Fruit fly (Drosophila melanogaster) whole organism, embryonic: ENCODE measurements around the gene CG16953.

Experiments used
- BEAF-32 ChIP-seq: fragments of 200-800 bp; sonication (Bioruptor generic); optimal IDR thresholded peaks from 3 replicates; lab custom pipeline; 2017; ENCODE audit warnings: missing biosample characterization, missing genetic modification characterization, mild to moderate bottlenecking, moderate library complexity, missing genetic modification reagents
- CG10321 ChIP-seq: fragments of 200-800 bp; sonication (Bioruptor generic); IDR thresholded peaks from 2 replicates; pipeline ENCODE4 v1.3.6; 2022; ENCODE audit warnings: missing biosample characterization, missing genetic modification characterization
- CG12104 ChIP-seq: fragments of 200-800 bp; sonication (Bioruptor generic); optimal IDR thresholded peaks from 3 replicates; lab custom pipeline; 2016; ENCODE audit warnings: missing biosample characterization, missing genetic modification characterization
- CG12659 ChIP-seq: fragments of 200-800 bp; sonication (Bioruptor generic); optimal IDR thresholded peaks from 3 replicates; lab custom pipeline; 2017; ENCODE audit warnings: mild to moderate bottlenecking, missing biosample characterization, missing genetic modification reagents, missing genetic modification characterization
- CG16813 ChIP-seq: fragments of 200-800 bp; sonication (Bioruptor generic); IDR thresholded peaks from 3 replicates; pipeline ENCODE4 v1.3.6; 2022; ENCODE audit warnings: missing biosample characterization, missing genetic modification characterization; ENCODE audit not compliant: partially characterized antibody
- CG17359 ChIP-seq: fragments of 200-800 bp; sonication (Bioruptor generic); optimal IDR thresholded peaks from 3 replicates; lab custom pipeline; 2018; ENCODE audit warnings: missing biosample characterization, mild to moderate bottlenecking, missing genetic modification characterization, moderate library complexity
- CG17829 ChIP-seq: fragments of 200-800 bp; optimal IDR thresholded peaks from 2 replicates; lab custom pipeline; 2019; ENCODE audit warnings: missing biosample characterization, mild to moderate bottlenecking, missing genetic modification characterization, moderate library complexity
- CG18262 ChIP-seq: fragments of 200-800 bp; optimal IDR thresholded peaks from 3 replicates; lab custom pipeline; 2019; ENCODE audit warnings: missing biosample characterization, mild to moderate bottlenecking, missing genetic modification characterization, moderate library complexity
- CG18476 ChIP-seq: fragments of 200-800 bp; sonication (Bioruptor generic); optimal IDR thresholded peaks from 2 replicates; lab custom pipeline; 2016; ENCODE audit warnings: missing biosample characterization, mild to moderate bottlenecking, missing genetic modification characterization
- CG32532 ChIP-seq: fragments of 200-800 bp; sonication (Bioruptor generic); IDR thresholded peaks from 2 replicates; pipeline ENCODE4 v1.3.6; 2022; ENCODE audit warnings: missing biosample characterization, missing genetic modification characterization
- CG6254 ChIP-seq: fragments of 200-800 bp; sonication (Bioruptor generic); optimal IDR thresholded peaks from 3 replicates; lab custom pipeline; 2017; ENCODE audit warnings: mild to moderate bottlenecking, missing biosample characterization, missing genetic modification reagents, missing genetic modification characterization
- CG6683 ChIP-seq: fragments of 200-800 bp; sonication (Bioruptor generic); optimal IDR thresholded peaks from 2 replicates; lab custom pipeline; 2017; ENCODE audit warnings: missing biosample characterization, mild to moderate bottlenecking, missing genetic modification characterization, missing genetic modification reagents
- CG6689 ChIP-seq: fragments of 200-800 bp; sonication (Bioruptor generic); IDR thresholded peaks from 2 replicates; pipeline ENCODE4 v1.3.6; 2022; ENCODE audit warnings: missing biosample characterization, missing genetic modification characterization
- CG6791 ChIP-seq: fragments of 200-800 bp; sonication (Bioruptor generic); IDR thresholded peaks from 3 replicates; pipeline ENCODE4 v1.3.6; 2022; ENCODE audit warnings: missing biosample characterization, missing genetic modification characterization; ENCODE audit not compliant: partially characterized antibody
- CG6813 ChIP-seq: fragments of 200-800 bp; sonication (Bioruptor generic); optimal IDR thresholded peaks from 2 replicates; lab custom pipeline; 2017; ENCODE audit warnings: missing biosample characterization, missing genetic modification characterization, mild to moderate bottlenecking, moderate library complexity, missing genetic modification reagents
- CG8290 ChIP-seq, 3 experiments: fragments of 200-800 bp; sonication (Bioruptor generic); optimal IDR thresholded peaks; 2 replicates each; lab custom pipeline; 2016 to 2019; ENCODE audit warnings: missing biosample characterization in 3 of 3, missing genetic modification characterization in 3 of 3, mild to moderate bottlenecking in 2 of 3, moderate library complexity in 1 of 3
- CG9437 ChIP-seq: fragments of 200-800 bp; sonication (Bioruptor generic); optimal IDR thresholded peaks from 2 replicates; lab custom pipeline; 2018; ENCODE audit warnings: missing biosample characterization, mild to moderate bottlenecking, missing genetic modification characterization
- CG9727 ChIP-seq: fragments of 200-800 bp; sonication (Bioruptor generic); optimal IDR thresholded peaks from 3 replicates; lab custom pipeline; 2017; ENCODE audit warnings: missing biosample characterization, mild to moderate bottlenecking, missing genetic modification characterization
- CTCF ChIP-seq: fragments of 200-800 bp; sonication (Bioruptor generic); optimal IDR thresholded peaks from 2 replicates; lab custom pipeline; 2017; ENCODE audit warnings: missing biosample characterization, mild to moderate bottlenecking, missing genetic modification characterization, moderate library complexity
- CrebB ChIP-seq: fragments of 200-800 bp; sonication (Bioruptor generic); optimal IDR thresholded peaks from 3 replicates; lab custom pipeline; 2018; ENCODE audit warnings: missing biosample characterization, mild to moderate bottlenecking, missing genetic modification characterization
- D19B ChIP-seq: fragments of 200-800 bp; sonication (Bioruptor generic); optimal IDR thresholded peaks from 2 replicates; lab custom pipeline; 2017; ENCODE audit warnings: missing biosample characterization, mild to moderate bottlenecking, missing genetic modification characterization
- Deaf1 ChIP-seq: fragments of 200-800 bp; optimal IDR thresholded peaks from 3 replicates; lab custom pipeline; 2019; ENCODE audit warnings: missing biosample characterization, mild to moderate bottlenecking, missing genetic modification characterization, moderate library complexity
- Fer1 ChIP-seq: fragments of 200-800 bp; sonication (Bioruptor generic); optimal IDR thresholded peaks from 2 replicates; lab custom pipeline; 2017; ENCODE audit warnings: missing biosample characterization, mild to moderate bottlenecking, missing genetic modification characterization
- Fer2 ChIP-seq: fragments of 200-800 bp; sonication (Bioruptor generic); optimal IDR thresholded peaks from 2 replicates; lab custom pipeline; 2018; ENCODE audit warnings: missing biosample characterization, mild to moderate bottlenecking, missing genetic modification characterization, moderate library complexity
- HmgZ ChIP-seq: fragments of 200-800 bp; sonication (Bioruptor generic); optimal IDR thresholded peaks from 2 replicates; lab custom pipeline; 2018; ENCODE audit warnings: missing biosample characterization, mild to moderate bottlenecking, missing genetic modification characterization
- Jarid2 ChIP-seq: fragments of 200-800 bp; sonication (Bioruptor generic); optimal IDR thresholded peaks from 3 replicates; lab custom pipeline; 2017; ENCODE audit warnings: mild to moderate bottlenecking, missing biosample characterization, missing genetic modification reagents, missing genetic modification characterization
- Kr ChIP-seq: fragments of 200-800 bp; sonication (Bioruptor generic); optimal IDR thresholded peaks from 2 replicates; lab custom pipeline; 2017; ENCODE audit warnings: missing biosample characterization, mild to moderate bottlenecking, missing genetic modification characterization
- MESR4 ChIP-seq: fragments of 200-800 bp; sonication (Bioruptor generic); optimal IDR thresholded peaks from 2 replicates; lab custom pipeline; 2018; ENCODE audit warnings: missing biosample characterization, mild to moderate bottlenecking, missing genetic modification characterization, moderate library complexity
- NC2β ChIP-seq: fragments of 200-800 bp; sonication (Bioruptor generic); optimal IDR thresholded peaks from 2 replicates; lab custom pipeline; 2016; ENCODE audit warnings: missing biosample characterization, missing genetic modification characterization
- Neu2 ChIP-seq: fragments of 200-800 bp; sonication (Bioruptor generic); optimal IDR thresholded peaks from 3 replicates; lab custom pipeline; 2016; ENCODE audit warnings: missing biosample characterization, missing genetic modification characterization, borderline replicate concordance
- Side ChIP-seq: fragments of 200-800 bp; sonication (Bioruptor generic); optimal IDR thresholded peaks from 2 replicates; lab custom pipeline; 2016; ENCODE audit warnings: missing biosample characterization, missing genetic modification characterization
- Stat92E ChIP-seq, 3 experiments: fragments of >200 bp in 2 of 3; fragments of 200-800 bp in 1 of 3; sonication (Bioruptor generic) in 1 of 3; optimal IDR thresholded peaks; 2 replicates each; lab custom pipeline; 2017 to 2019; ENCODE audit warnings: missing biosample characterization in 3 of 3, missing genetic modification characterization in 3 of 3, mild to moderate bottlenecking in 1 of 3, moderate library complexity in 1 of 3
- bbx ChIP-seq: fragments of 200-800 bp; sonication (Bioruptor generic); IDR thresholded peaks from 2 replicates; pipeline ENCODE4 v1.3.6; 2022; ENCODE audit warnings: missing biosample characterization, missing genetic modification characterization; ENCODE audit not compliant: partially characterized antibody
- chinmo ChIP-seq: fragments of 200-800 bp; sonication (Bioruptor generic); IDR thresholded peaks from 4 replicates; pipeline ENCODE4 v1.3.6; 2022; ENCODE audit warnings: missing biosample characterization, missing genetic modification characterization; ENCODE audit not compliant: partially characterized antibody
- fru ChIP-seq: fragments of >200 bp; optimal IDR thresholded peaks from 2 replicates; lab custom pipeline; 2017
- h ChIP-seq: fragments of >200 bp; optimal IDR thresholded peaks from 2 replicates; lab custom pipeline; 2017
- her ChIP-seq: fragments of 200-800 bp; sonication (Bioruptor generic); optimal IDR thresholded peaks from 2 replicates; lab custom pipeline; 2016; ENCODE audit warnings: missing biosample characterization, missing genetic modification characterization
- lov ChIP-seq, 2 experiments: fragments of 200-800 bp in 1 of 2; fragments of >200 bp in 1 of 2; sonication (Bioruptor generic) in 1 of 2; IDR thresholded peaks in 1 of 2; optimal IDR thresholded peaks in 1 of 2; 2 replicates in 1 of 2; 3 replicates in 1 of 2; pipeline versions ENCODE4 v1.3.6 to Lab custom; 2017 to 2022; ENCODE audit warnings: missing biosample characterization in 1 of 2, missing genetic modification characterization in 1 of 2
- mld ChIP-seq: fragments of 200-800 bp; sonication (Bioruptor generic); IDR thresholded peaks from 3 replicates; pipeline ENCODE4 v1.3.6; 2022; ENCODE audit warnings: missing biosample characterization, missing genetic modification characterization; ENCODE audit not compliant: partially characterized antibody
- nerfin-2 ChIP-seq: fragments of 200-800 bp; sonication (Bioruptor generic); IDR thresholded peaks from 2 replicates; pipeline ENCODE4 v1.3.6; 2022; ENCODE audit warnings: missing biosample characterization, missing genetic modification characterization; ENCODE audit not compliant: partially characterized antibody
- onecut ChIP-seq: fragments of 200-800 bp; sonication (Bioruptor generic); IDR thresholded peaks from 2 replicates; pipeline ENCODE4 v1.3.6; 2022; ENCODE audit warnings: missing biosample characterization, missing genetic modification characterization
- p53 ChIP-seq: fragments of 200-800 bp; sonication (Bioruptor generic); optimal IDR thresholded peaks from 2 replicates; lab custom pipeline; 2016; ENCODE audit warnings: missing biosample characterization, missing genetic modification characterization
- pfk ChIP-seq: fragments of 200-800 bp; sonication (Bioruptor generic); optimal IDR thresholded peaks from 2 replicates; lab custom pipeline; 2018; ENCODE audit warnings: missing biosample characterization, mild to moderate bottlenecking, missing genetic modification characterization, moderate library complexity
- pho ChIP-seq: fragments of 200-800 bp; sonication (Bioruptor generic); optimal IDR thresholded peaks from 2 replicates; lab custom pipeline; 2016; ENCODE audit warnings: missing biosample characterization, missing genetic modification characterization
- repo ChIP-seq: fragments of 200-800 bp; sonication (Bioruptor generic); optimal IDR thresholded peaks from 2 replicates; lab custom pipeline; 2016; ENCODE audit warnings: missing biosample characterization, missing genetic modification characterization
- toy ChIP-seq: fragments of 200-800 bp; sonication (Bioruptor generic); IDR thresholded peaks from 2 replicates; pipeline ENCODE4 v1.3.6; 2022; ENCODE audit warnings: missing biosample characterization, missing genetic modification characterization
- zfh1 ChIP-seq: fragments of 200-800 bp; sonication (Bioruptor generic); IDR thresholded peaks from 3 replicates; pipeline ENCODE4 v1.3.6; 2022; ENCODE audit warnings: missing biosample characterization, missing genetic modification characterization

The CG16953 gene

dm6 chr3R:20587630-20588479 lies 2.2 kb upstream of the CG16953 start, which contains the start of gene Septin2 (continued):
- TF ChIP-seq pfk (GFP tag; lab: Kevin White, UChicago) (no peak), CrebB (no peak), CG6689 (GFP tag; lab: Robert Waterston, UW) (peak; percentile 75), repo (GFP tag; lab: Kevin White, UChicago) (peak; percentile 54), CG10321 (peak; percentile 47; the same call in 1 of the 2 replicates), nerfin-2 (GFP tag; lab: Robert Waterston, UW) (no peak), CG32532 (GFP tag; lab: Robert Waterston, UW) (peak; percentile 28; the same call in 1 of the 2 replicates), CG17359 (tag; lab: Kevin White, UChicago) (peak; percentile 85), Kr (GFP tag; lab: Kevin White, UChicago) (no peak), bbx (GFP tag; lab: Robert Waterston, UW) (no peak), CG9437 (peak; percentile 65), fru (lab: Kevin White, UChicago) (no peak), HmgZ (tag; lab: Kevin White, UChicago) (peak; percentile 19), CG18476 (peak; percentile 81), toy (GFP tag; lab: Robert Waterston, UW) (no peak), CG9727 (GFP tag; lab: Kevin White, UChicago) (peak; percentile 89), D19B (GFP tag; lab: Kevin White, UChicago) (peak; percentile 32), CTCF (GFP tag; lab: Kevin White, UChicago) (peak; percentile 55), Neu2 (GFP tag; lab: Kevin White, UChicago) (no peak), p53 (GFP tag; lab: Kevin White, UChicago) (no peak), zfh1 (GFP tag; lab: Robert Waterston, UW) (peak; percentile 73), Stat92E (GFP tag; optimal IDR thresholded peaks at IDR 0.05; lab: Kevin White, UChicago) (no peak), mld (no peak), CG12104 (GFP tag; lab: Kevin White, UChicago) (peak; percentile 83), her (GFP tag; lab: Kevin White, UChicago) (no peak), lov (optimal IDR thresholded peaks at IDR 0.05; lab: Kevin White, UChicago) (no peak), lov (GFP tag; IDR thresholded peaks at IDR 0.05; lab: Robert Waterston, UW) (0 out of 3 replicates have a peak, but pooled peaks have one; percentile 21), chinmo (GFP tag; lab: Robert Waterston, UW) (0 out of 4 replicates have a peak, but pooled peaks have one; percentile 28), Fer1 (GFP tag; lab: Kevin White, UChicago) (peak; percentile 81), CG6813 (peak; percentile 68), CG6791 (GFP tag; lab: Robert Waterston, UW) (no peak), CG17829 (tag; lab: Kevin White, UChicago) (peak; percentile 82), Deaf1 (tag; lab: Kevin White, UChicago) (peak; percentile 47), onecut (peak; percentile 19; the same call in 1 of the 2 replicates), pho (GFP tag; lab: Kevin White, UChicago) (peak; percentile 46), CG16813 (0 out of 3 replicates have a peak, but pooled peaks have one; percentile 6), CG12659 (GFP tag; lab: Kevin White, UChicago) (peak; percentile 72), MESR4 (GFP tag; lab: Kevin White, UChicago) (peak; percentile 97), BEAF-32 (no peak), Jarid2 (GFP tag; lab: Kevin White, UChicago) (no peak), h (lab: Kevin White, UChicago) (no peak), Side (GFP tag; lab: Kevin White, UChicago) (peak; percentile 58), CG6254 (peak; percentile 86), NC2β (peak; percentile 64), CG18262 (tag; lab: Kevin White, UChicago) (peak; percentile 91), Fer2 (tag; lab: Kevin White, UChicago) (no peak), CG8290 (GFP tag; optimal IDR thresholded peaks at IDR 0.05; lab: Kevin White, UChicago) (peak; percentile 37), CG8290 (tag; optimal IDR thresholded peaks at IDR 0.05; lab: Kevin White, UChicago) (peak in 1 of 2 experiments; percentile 61), CG6683 (GFP tag; lab: Kevin White, UChicago) (peak; percentile 38)
